Worm (Caenorhabditis elegans) whole organism, early embryonic: Measurements from ENCODE around the gene sru-30.

Source experiments
- B0310.2 ChIP-seq: sonication (generic microtip); optimal IDR thresholded peaks from 2 replicates; lab custom pipeline; 2016; ENCODE audit warnings: mild to moderate bottlenecking, missing genetic modification characterization, missing compliant biosample characterization
- ama-1 ChIP-seq: fragments of 150-350 bp; optimal IDR thresholded peaks from 2 replicates; lab custom pipeline; 2014
- ceh-36 ChIP-seq: sonication (generic microtip); optimal IDR thresholded peaks from 2 replicates; lab custom pipeline; 2016; ENCODE audit warnings: missing genetic modification characterization, inconsistent platforms, missing compliant biosample characterization
- flt-1 ChIP-seq: fragments of 200-800 bp; sonication (Bioruptor generic); IDR thresholded peaks from 2 replicates; pipeline ENCODE4 v1.3.6; 2022; ENCODE audit warnings: missing genetic modification characterization, missing compliant biosample characterization
- hmbx-1 ChIP-seq: sonication (generic microtip); optimal IDR thresholded peaks from 2 replicates; lab custom pipeline; 2016; ENCODE audit warnings: mild to moderate bottlenecking, missing genetic modification characterization, missing compliant biosample characterization
- hmg-4 ChIP-seq: fragments of 200-800 bp; sonication (Bioruptor generic); optimal IDR thresholded peaks from 2 replicates; lab custom pipeline; 2018; ENCODE audit warnings: mild to moderate bottlenecking, missing genetic modification characterization, missing compliant biosample characterization
- pes-1 ChIP-seq: fragments of 200-800 bp; sonication (Bioruptor generic); IDR thresholded peaks from 2 replicates; pipeline ENCODE4 v1.3.6; 2022; ENCODE audit warnings: missing genetic modification reagents, missing genetic modification characterization, missing compliant biosample characterization
- sea-1 ChIP-seq: fragments of 200-800 bp; sonication (Bioruptor generic); conservative IDR thresholded peaks from 2 replicates; pipeline ENCODE4 v1.3.6; 2022; ENCODE audit warnings: missing genetic modification characterization, missing compliant biosample characterization

ce11 chrV:9771311-9771710 lies 42.3 kb upstream of the sru-30 start:
- TF ChIP-seq ama-1 (no peak), hmg-4 (no peak), ceh-36 (tag; lab: Kevin White, UChicago) (no peak), pes-1 (GFP tag; lab: Robert Waterston, UW) (no peak), flt-1 (GFP tag; lab: Robert Waterston, UW) (no peak), hmbx-1 (no peak), sea-1 (GFP tag; lab: Robert Waterston, UW) (no peak), B0310.2 (tag; lab: Kevin White, UChicago) (no peak)
